Worm (Caenorhabditis elegans): Measurements from ENCODE around the gene lit-1.

DNA sequence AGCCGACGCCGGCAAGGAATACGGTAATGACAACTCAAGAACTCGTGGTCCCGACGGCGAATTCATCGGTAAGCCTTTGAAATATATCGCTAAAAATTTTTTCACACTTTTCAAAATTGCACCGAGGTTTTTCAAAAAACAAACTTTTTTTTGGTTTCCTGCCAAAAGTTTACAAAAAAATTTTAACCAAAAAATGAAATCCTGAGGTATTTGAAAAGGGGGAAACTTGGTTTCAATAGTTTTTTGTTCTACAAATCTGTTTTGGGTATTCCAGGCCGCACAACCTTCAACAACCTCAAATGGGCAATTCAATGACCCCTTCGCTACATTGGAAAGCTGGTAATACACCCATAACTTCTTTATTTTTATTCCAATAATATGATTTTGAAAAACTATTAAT is 19.8 kb upstream of the lit-1 start:
- no peak for TF ChIP-seq elt-2 (tag; optimal IDR thresholded peaks at IDR 0.05)
- no peak for TF ChIP-seq rnt-1 (tag; optimal IDR thresholded peaks at IDR 0.05)
- no peak for TF ChIP-seq sox-4 (tag; optimal IDR thresholded peaks at IDR 0.05)
- TF ChIP-seq tbx-2 (tag; optimal IDR thresholded peaks at IDR 0.05): no peak
- no peak for TF ChIP-seq pha-2 (tag; optimal IDR thresholded peaks at IDR 0.05)
